Worm (Caenorhabditis elegans): ENCODE data around the gene nspc-7.

nspc-7 gene

ce11 chrX:8581447-8581846, 39.8 kb downstream of the nspc-7 start, which contains the start of gene F18E9.8:
Gene F18E9.8 (minus strand): TSS chrX:8581547.
- TF ChIP-seq lin-39 (tag; optimal IDR thresholded peaks at IDR 0.05) (no peak), nhr-23 (tag; optimal IDR thresholded peaks at IDR 0.05) (no peak), skn-1 (tag; optimal IDR thresholded peaks at IDR 0.05) (no peak), fos-1 (tag; optimal IDR thresholded peaks at IDR 0.05) (no peak), blmp-1 (tag; optimal IDR thresholded peaks at IDR 0.05; ENCODE audit: insufficient read depth) (no peak), mab-5 (tag; optimal IDR thresholded peaks at IDR 0.05) (no peak), nhr-237 (tag; optimal IDR thresholded peaks at IDR 0.05) (no peak), nhr-21 (tag; optimal IDR thresholded peaks at IDR 0.05) (no peak), ztf-4 (tag; optimal IDR thresholded peaks at IDR 0.05) (no peak), lsy-2 (tag; optimal IDR thresholded peaks at IDR 0.05) (no peak), R02D3.7 (tag; optimal IDR thresholded peaks at IDR 0.05) (no peak), nhr-25 (tag; optimal IDR thresholded peaks at IDR 0.05) (no peak)

- peak; percentile 65 for TF ChIP-seq blmp-1 (tag; optimal IDR thresholded peaks at IDR 0.05; ENCODE audit: insufficient read depth)
- TF ChIP-seq mdl-1 (tag; optimal IDR thresholded peaks at IDR 0.05): no peak
Measured at ce11 chrX:8582767-8583360, 41.2 kb downstream of the nspc-7 start.

- TF ChIP-seq aly-2 (tag; optimal IDR thresholded peaks at IDR 0.05) (no peak), mdl-1 (tag; optimal IDR thresholded peaks at IDR 0.05) (no peak), nhr-237 (tag; optimal IDR thresholded peaks at IDR 0.05) (no peak), unc-55 (GFP tag; optimal IDR thresholded peaks at IDR 0.05) (no peak), skn-1 (tag; optimal IDR thresholded peaks at IDR 0.05) (no peak), ama-1 (optimal IDR thresholded peaks at IDR 0.05) (no peak), lin-39 (tag; optimal IDR thresholded peaks at IDR 0.05) (no peak), blmp-1 (tag; optimal IDR thresholded peaks at IDR 0.05; ENCODE audit: insufficient read depth) (peak; percentile 49), nhr-25 (tag; optimal IDR thresholded peaks at IDR 0.05) (peak; percentile 66), zag-1 (tag; optimal IDR thresholded peaks at IDR 0.05) (no peak), crh-2 (tag; optimal IDR thresholded peaks at IDR 0.05) (peak; percentile 17), sma-9 (GFP tag; optimal IDR thresholded peaks at IDR 0.05) (peak; percentile 19), sma-9 (tag; optimal IDR thresholded peaks at IDR 0.05) (no peak)
Measured at ce11 chrX:8584825-8585384, 43.2 kb downstream of the nspc-7 start.

ce11 chrX:8585837-8586236, 44.2 kb downstream of the nspc-7 start, which contains the start of gene F18E9.3:
Gene F18E9.3 (plus strand): TSS chrX:8586147.
- TF ChIP-seq unc-62 (GFP tag; optimal IDR thresholded peaks at IDR 0.05) (no peak), nhr-25 (tag; optimal IDR thresholded peaks at IDR 0.05) (peak; percentile 51), nhr-10 (tag; optimal IDR thresholded peaks at IDR 0.05) (no peak)
